Fruit fly (Drosophila melanogaster) whole organism, pupa: ENCODE data around the gene for.

Experiments used
- CG12605 ChIP-seq: fragments of 200-800 bp; sonication (Bioruptor generic); IDR thresholded peaks from 2 replicates; pipeline ENCODE4 v1.3.6; 2022; ENCODE audit warnings: missing biosample characterization, missing genetic modification characterization
- CG15710 ChIP-seq: fragments of 200-800 bp; sonication (Bioruptor generic); optimal IDR thresholded peaks from 2 replicates; lab custom pipeline; 2018; ENCODE audit warnings: missing biosample characterization, mild to moderate bottlenecking, missing genetic modification characterization, moderate library complexity
- CG34367 ChIP-seq: fragments of 200-800 bp; sonication (Bioruptor generic); optimal IDR thresholded peaks from 2 replicates; lab custom pipeline; 2018; ENCODE audit warnings: missing biosample characterization, mild to moderate bottlenecking, missing genetic modification characterization
- CG4496 ChIP-seq: fragments of 200-800 bp; sonication (Bioruptor generic); IDR thresholded peaks from 3 replicates; pipeline ENCODE4 v1.3.6; 2022; ENCODE audit warnings: missing biosample characterization, missing genetic modification characterization
- CG8159 ChIP-seq: fragments of 200-800 bp; sonication (Bioruptor generic); optimal IDR thresholded peaks from 3 replicates; lab custom pipeline; 2018; ENCODE audit warnings: missing biosample characterization, mild to moderate bottlenecking, missing genetic modification characterization, moderate library complexity
- CG8301 ChIP-seq: fragments of 200-800 bp; sonication (Bioruptor generic); optimal IDR thresholded peaks from 2 replicates; lab custom pipeline; 2018; ENCODE audit warnings: missing biosample characterization, mild to moderate bottlenecking, missing genetic modification characterization
- CG9948 ChIP-seq: fragments of 200-800 bp; sonication (Bioruptor generic); optimal IDR thresholded peaks from 2 replicates; lab custom pipeline; 2018; ENCODE audit warnings: missing biosample characterization, mild to moderate bottlenecking, missing genetic modification characterization, moderate library complexity
- D1 ChIP-seq: fragments of 200-800 bp; sonication (Bioruptor generic); optimal IDR thresholded peaks from 2 replicates; lab custom pipeline; 2018; ENCODE audit warnings: missing biosample characterization, mild to moderate bottlenecking, missing genetic modification characterization, moderate library complexity
- EcR ChIP-seq: fragments of 200-800 bp; sonication (Bioruptor generic); optimal IDR thresholded peaks from 3 replicates; lab custom pipeline; 2019; ENCODE audit warnings: missing biosample characterization, missing genetic modification characterization, mild to moderate bottlenecking, moderate library complexity, missing genetic modification reagents
- Ets98B ChIP-seq: fragments of 200-800 bp; sonication (Bioruptor generic); IDR thresholded peaks from 2 replicates; pipeline ENCODE4 v1.3.6; 2022; ENCODE audit warnings: missing biosample characterization, missing genetic modification characterization
- Snoo ChIP-seq: fragments of 200-800 bp; sonication (Bioruptor generic); optimal IDR thresholded peaks from 3 replicates; lab custom pipeline; 2017; ENCODE audit warnings: missing biosample characterization, mild to moderate bottlenecking, missing genetic modification characterization, inconsistent platforms
- fd96Ca ChIP-seq: fragments of 200-800 bp; sonication (Bioruptor generic); IDR thresholded peaks from 3 replicates; pipeline ENCODE4 v1.3.6; 2022; ENCODE audit warnings: missing biosample characterization, missing genetic modification characterization
- gl ChIP-seq: fragments of 200-800 bp; sonication (Bioruptor generic); optimal IDR thresholded peaks from 2 replicates; lab custom pipeline; 2018; ENCODE audit warnings: missing biosample characterization, mild to moderate bottlenecking, missing genetic modification characterization
- rn ChIP-seq: fragments of 200-800 bp; sonication (Bioruptor generic); IDR thresholded peaks from 2 replicates; pipeline ENCODE4 v1.3.6; 2022; ENCODE audit warnings: missing biosample characterization, missing genetic modification characterization

DNA sequence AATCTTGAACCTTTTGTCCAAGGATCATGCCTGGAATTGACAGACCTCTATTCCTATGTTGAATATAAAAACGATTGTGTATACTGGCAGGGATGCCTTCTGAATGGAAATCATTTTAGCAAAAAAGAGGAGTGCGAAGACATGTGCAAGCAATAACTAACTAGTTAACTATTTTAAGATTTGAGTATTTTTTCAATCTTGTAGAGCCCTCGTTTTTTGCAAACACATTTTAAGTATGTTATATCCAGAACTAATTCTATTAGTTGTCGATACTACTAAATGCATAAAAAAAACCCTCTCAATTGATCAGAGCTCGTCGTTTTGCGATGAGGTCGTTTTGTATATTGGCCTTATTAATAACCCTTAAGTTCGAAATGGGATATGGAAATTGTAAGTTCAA is 43.6 kb upstream of the for start, which contains the start of gene Sfp24C1:
- TF ChIP-seq CG9948 (no peak), CG4496 (no peak), CG15710 (tag; lab: Kevin White, UChicago) (no peak), CG12605 (GFP tag; lab: Robert Waterston, UW) (no peak), EcR (GFP tag; lab: Kevin White, UChicago) (no peak), Snoo (tag; lab: Kevin White, UChicago) (no peak), Ets98B (GFP tag; lab: Robert Waterston, UW) (no peak), rn (no peak), CG8159 (tag; lab: Kevin White, UChicago) (no peak), D1 (tag; lab: Kevin White, UChicago) (no peak), CG34367 (tag; lab: Kevin White, UChicago) (no peak), gl (tag; lab: Kevin White, UChicago) (no peak), CG8301 (tag; lab: Kevin White, UChicago) (no peak), fd96Ca (GFP tag; lab: Robert Waterston, UW) (no peak)
